Fruit fly (Drosophila melanogaster) whole organism, adult: ENCODE results near the gene CG44838.

Source experiments
- CG12768 ChIP-seq: fragments of 200-800 bp; sonication (Bioruptor generic); optimal IDR thresholded peaks from 2 replicates; lab custom pipeline; 2017; ENCODE audit warnings: missing biosample characterization, missing genetic modification characterization, mild to moderate bottlenecking, moderate library complexity, missing genetic modification reagents
- pad ChIP-seq: fragments of 200-800 bp; sonication (Bioruptor generic); optimal IDR thresholded peaks from 3 replicates; lab custom pipeline; 2017; ENCODE audit warnings: missing biosample characterization, missing genetic modification characterization, mild to moderate bottlenecking, moderate library complexity, missing genetic modification reagents

DNA sequence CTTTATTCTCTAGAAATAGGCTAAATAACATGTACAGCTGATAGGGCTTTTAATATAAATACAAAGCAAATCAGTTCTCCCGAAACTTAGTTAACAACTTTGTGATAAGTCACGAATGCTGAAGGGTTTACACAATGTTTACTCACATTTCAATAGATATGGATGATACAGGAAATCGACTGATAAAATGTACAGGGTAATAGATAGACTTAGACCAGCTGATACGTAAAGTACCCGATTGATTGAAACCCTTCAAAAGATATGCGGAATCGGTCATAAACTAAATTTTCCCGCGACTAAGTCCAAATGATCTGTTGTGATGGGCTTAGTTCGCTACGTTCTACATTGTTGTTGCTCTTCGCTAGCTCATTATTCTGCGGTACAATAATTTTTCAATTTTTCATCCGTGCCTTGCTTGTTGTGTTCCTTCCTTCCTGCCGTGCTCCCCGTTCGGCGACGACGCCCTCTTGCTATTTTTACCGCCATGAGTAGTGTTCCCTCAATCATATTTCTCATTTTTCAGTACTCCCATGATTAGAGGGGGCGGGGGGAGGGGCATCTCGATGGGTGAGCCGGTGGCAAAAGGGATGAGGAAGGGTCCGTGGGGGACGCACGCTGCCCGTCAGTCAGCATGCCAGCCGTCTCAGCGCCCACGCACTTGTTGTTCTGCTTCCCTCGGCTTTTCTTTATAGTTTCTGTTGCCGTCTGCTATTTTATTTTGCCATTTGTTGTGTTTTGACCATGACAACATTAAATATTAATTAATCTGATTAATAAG lies 27.9 kb upstream of the CG44838 start:
- no peak for TF ChIP-seq CG12768 (GFP tag; lab: Kevin White, UChicago)
- TF ChIP-seq pad (GFP tag; lab: Kevin White, UChicago) = no peak
